Worm (Caenorhabditis elegans) whole organism, L1 larva: ENCODE data around the gene str-125.
A peak's percentile ranks its signal among the peaks of the same experiment; 100 is the strongest.

Experiments
- C16A3.4 ChIP-seq: fragments of 150-350 bp; optimal IDR thresholded peaks from 2 replicates; lab custom pipeline; 2014; ENCODE audit warnings: missing biosample characterization, missing genetic modification characterization
- ama-1 ChIP-seq: fragments of 150-350 bp; optimal IDR thresholded peaks from 2 replicates; lab custom pipeline; 2014
- ceh-63 ChIP-seq: fragments of 200-800 bp; sonication (Bioruptor generic); optimal IDR thresholded peaks from 2 replicates; lab custom pipeline; 2018; ENCODE audit warnings: mild to moderate bottlenecking, missing genetic modification characterization, missing compliant biosample characterization
- ceh-88 ChIP-seq: fragments of 200-800 bp; sonication (Bioruptor generic); IDR thresholded peaks from 2 replicates; pipeline ENCODE4 v1.3.6; 2022; ENCODE audit warnings: missing genetic modification characterization, missing compliant biosample characterization
- dsc-1 ChIP-seq: sonication (generic microtip); optimal IDR thresholded peaks from 2 replicates; lab custom pipeline; 2016; ENCODE audit warnings: mild to moderate bottlenecking, missing genetic modification characterization, missing compliant biosample characterization
- efl-1 ChIP-seq, 4 experiments: fragments of 150-350 bp; optimal IDR thresholded peaks in 3 of 4; peaks in 1 of 4; 1 replicate in 1 of 4; 2 replicates in 3 of 4; lab custom pipeline; 2014; ENCODE audit warnings: missing biosample characterization in 2 of 4, missing genetic modification characterization in 2 of 4, missing genetic modification reagents in 2 of 4
- efl-3 ChIP-seq: fragments of 200-800 bp; sonication (Bioruptor generic); optimal IDR thresholded peaks from 2 replicates; lab custom pipeline; 2018; ENCODE audit warnings: mild to moderate bottlenecking, missing genetic modification characterization, missing compliant biosample characterization
- egl-13 ChIP-seq: sonication (generic microtip); optimal IDR thresholded peaks from 2 replicates; lab custom pipeline; 2016; ENCODE audit warnings: missing genotype, missing genetic modification reagents, missing genetic modification characterization, missing compliant biosample characterization
- elt-2 ChIP-seq: sonication (generic microtip); optimal IDR thresholded peaks from 2 replicates; lab custom pipeline; 2016; ENCODE audit warnings: missing genetic modification characterization, mild to moderate bottlenecking, inconsistent platforms, missing compliant biosample characterization, missing genetic modification reagents
- fkh-4 ChIP-seq: sonication (generic microtip); optimal IDR thresholded peaks from 2 replicates; lab custom pipeline; 2016; ENCODE audit warnings: missing compliant biosample characterization, missing genetic modification characterization, borderline replicate concordance
- hlh-4 ChIP-seq: sonication (generic microtip); optimal IDR thresholded peaks from 2 replicates; lab custom pipeline; 2016; ENCODE audit warnings: mild to moderate bottlenecking, missing genetic modification characterization, missing compliant biosample characterization
- lin-13 ChIP-seq: fragments of 150-350 bp; optimal IDR thresholded peaks from 2 replicates; lab custom pipeline; 2014; ENCODE audit warnings: missing biosample characterization, missing genetic modification reagents, missing genetic modification characterization
- lin-15B ChIP-seq: fragments of 150-350 bp; sonication (generic microtip); optimal IDR thresholded peaks from 3 replicates; lab custom pipeline; 2014; ENCODE audit warnings: missing biosample characterization, missing genetic modification characterization
- lin-35 ChIP-seq, 2 experiments: fragments of 150-350 bp; optimal IDR thresholded peaks; 2 replicates each; lab custom pipeline; 2014; ENCODE audit warnings: missing biosample characterization in 2 of 2, missing genetic modification characterization in 2 of 2, missing genetic modification reagents in 2 of 2
- lin-39 ChIP-seq: fragments of 150-350 bp; optimal IDR thresholded peaks from 2 replicates; lab custom pipeline; 2014; ENCODE audit warnings: missing biosample characterization, missing genetic modification reagents, missing genetic modification characterization
- mab-9 ChIP-seq: fragments of 200-800 bp; sonication (Bioruptor generic); IDR thresholded peaks from 2 replicates; pipeline ENCODE4 v1.3.6; 2022; ENCODE audit warnings: missing genetic modification reagents, missing genetic modification characterization, missing compliant biosample characterization
- mep-1 ChIP-seq: fragments of 150-350 bp; optimal IDR thresholded peaks from 2 replicates; lab custom pipeline; 2014; ENCODE audit warnings: missing biosample characterization, missing genetic modification characterization
- nhr-19 ChIP-seq: fragments of 200-800 bp; sonication (Bioruptor generic); conservative IDR thresholded peaks from 2 replicates; pipeline ENCODE4 v1.3.6; 2022; ENCODE audit warnings: missing genetic modification characterization, missing compliant biosample characterization
- nhr-20 ChIP-seq: sonication (generic microtip); optimal IDR thresholded peaks from 2 replicates; lab custom pipeline; 2016; ENCODE audit warnings: mild to moderate bottlenecking, missing genetic modification characterization, missing compliant biosample characterization
- nhr-28 ChIP-seq: fragments of 150-350 bp; optimal IDR thresholded peaks from 2 replicates; lab custom pipeline; 2014; ENCODE audit warnings: missing biosample characterization, missing genetic modification characterization
- nhr-47 ChIP-seq: sonication (generic microtip); optimal IDR thresholded peaks from 2 replicates; lab custom pipeline; 2016; ENCODE audit warnings: mild to moderate bottlenecking, missing genetic modification characterization, moderate library complexity, missing compliant biosample characterization
- nhr-71 ChIP-seq: sonication (generic microtip); optimal IDR thresholded peaks from 2 replicates; lab custom pipeline; 2016; ENCODE audit warnings: mild to moderate bottlenecking, missing genetic modification characterization, moderate library complexity, missing compliant biosample characterization
- nhr-76 ChIP-seq: sonication (generic microtip); optimal IDR thresholded peaks from 2 replicates; lab custom pipeline; 2017; ENCODE audit warnings: missing biosample characterization, missing genetic modification characterization
- snpc-4 ChIP-seq: fragments of 150-350 bp; optimal IDR thresholded peaks from 2 replicates; lab custom pipeline; 2014; ENCODE audit warnings: missing biosample characterization, missing genetic modification characterization
- snu-23 ChIP-seq: sonication (generic microtip); optimal IDR thresholded peaks from 2 replicates; lab custom pipeline; 2016; ENCODE audit warnings: missing genetic modification characterization, missing compliant biosample characterization
- sox-4 ChIP-seq: sonication (generic microtip); optimal IDR thresholded peaks from 2 replicates; lab custom pipeline; 2016; ENCODE audit warnings: missing genetic modification characterization, missing compliant biosample characterization
- sup-37 ChIP-seq: fragments of 200-800 bp; sonication (Bioruptor generic); optimal IDR thresholded peaks from 2 replicates; lab custom pipeline; 2018; ENCODE audit warnings: mild to moderate bottlenecking, missing genetic modification characterization, missing compliant biosample characterization
- tbx-2 ChIP-seq: sonication (generic microtip); optimal IDR thresholded peaks from 2 replicates; lab custom pipeline; 2016; ENCODE audit warnings: missing genetic modification characterization, missing compliant biosample characterization
- unc-130 ChIP-seq: fragments of 150-350 bp; optimal IDR thresholded peaks from 2 replicates; lab custom pipeline; 2017; ENCODE audit warnings: missing biosample characterization, missing genetic modification characterization, inconsistent platforms
- unc-30 ChIP-seq: sonication (generic microtip); optimal IDR thresholded peaks from 2 replicates; lab custom pipeline; 2017; ENCODE audit warnings: missing biosample characterization, missing genetic modification characterization
- ztf-11 ChIP-seq, 2 experiments: sonication (generic microtip); optimal IDR thresholded peaks; 2 replicates each; lab custom pipeline; 2016 to 2017; ENCODE audit warnings: missing genetic modification characterization in 2 of 2, missing biosample characterization in 1 of 2, missing compliant biosample characterization in 1 of 2

The str-125 gene

ce11 chrV:17094568-17094967 is 18.8 kb upstream of the str-125 start:
- TF ChIP-seq sox-4 (no peak), sup-37 (GFP tag; lab: Kevin White, UChicago) (no peak), ztf-11 (tag; optimal IDR thresholded peaks at IDR 0.05; lab: Kevin White, UChicago) (no peak), lin-15B (tag; lab: Kevin White, UChicago) (no peak), lin-39 (tag; lab: Kevin White, UChicago) (no peak), tbx-2 (tag; lab: Kevin White, UChicago) (no peak), nhr-19 (no peak), ama-1 (lab: Kevin White, UChicago) (no peak)

ce11 chrV:17092262-17092661 is 16.5 kb upstream of the str-125 start, which contains the start of gene ZK218.1:
Gene ZK218.1, plus strand, starts transcription at chrV:17092562.
- TF ChIP-seq lin-35 (GFP tag; optimal IDR thresholded peaks at IDR 0.05; lab: Kevin White, UChicago) (no peak), efl-1 (optimal IDR thresholded peaks at IDR 0.05; lab: Kevin White, UChicago) (no peak), efl-1 (GFP tag; optimal IDR thresholded peaks at IDR 0.05 in 1 of 2; lab: Kevin White, UChicago) (peak in 1 of 2 experiments; percentile 35), ztf-11 (tag; optimal IDR thresholded peaks at IDR 0.05; lab: Kevin White, UChicago) (no peak), elt-2 (tag; lab: Kevin White, UChicago) (no peak), lin-13 (GFP tag; lab: Kevin White, UChicago) (no peak), hlh-4 (tag; lab: Kevin White, UChicago) (no peak), mep-1 (tag; lab: Kevin White, UChicago) (no peak)

- TF ChIP-seq efl-3 (GFP tag; lab: Kevin White, UChicago) (no peak), elt-2 (tag; lab: Kevin White, UChicago) (peak; percentile 74)
- TF ChIP-seq, all 84 proteins: peak for 1
These were observed 14.2 kb upstream of the str-125 start, which contains the start of gene srh-237 for ce11 chrV:17089931-17090429. Gene srh-237, plus strand, starts transcription at chrV:17090379.

ce11 chrV:17089342-17089741 is 13.5 kb upstream of the str-125 start, which contains the start of gene T05E12.6:
Gene T05E12.6, minus strand, starts transcription at chrV:17089442.
- TF ChIP-seq ceh-63 (no peak), elt-2 (tag; lab: Kevin White, UChicago) (no peak), nhr-76 (no peak), egl-13 (no peak), lin-13 (GFP tag; lab: Kevin White, UChicago) (no peak), unc-30 (tag; lab: Kevin White, UChicago) (no peak), hlh-4 (tag; lab: Kevin White, UChicago) (no peak)
- TF ChIP-seq, all 84 proteins: peak for 0

- TF ChIP-seq efl-1 (optimal IDR thresholded peaks at IDR 0.05; lab: Kevin White, UChicago) (no peak), efl-1 (GFP tag; optimal IDR thresholded peaks at IDR 0.05 in 1 of 2; lab: Kevin White, UChicago) (no peak), snpc-4 (tag; lab: Kevin White, UChicago) (no peak)
These were observed 6.9 kb upstream of the str-125 start, which contains the start of gene T05E12.9 for ce11 chrV:17082718-17083117. Gene T05E12.9, minus strand, starts transcription at chrV:17082818.

- TF ChIP-seq nhr-20 (tag; lab: Kevin White, UChicago) (no peak), mab-9 (GFP tag; lab: Robert Waterston, UW) (no peak), nhr-28 (tag; lab: Kevin White, UChicago) (no peak), nhr-47 (tag; lab: Kevin White, UChicago) (no peak), lin-13 (GFP tag; lab: Kevin White, UChicago) (no peak), sup-37 (GFP tag; lab: Kevin White, UChicago) (no peak), nhr-71 (no peak), mep-1 (tag; lab: Kevin White, UChicago) (no peak), C16A3.4 (tag; lab: Kevin White, UChicago) (no peak), ama-1 (lab: Kevin White, UChicago) (no peak), fkh-4 (tag; lab: Kevin White, UChicago) (no peak), ceh-88 (GFP tag; lab: Robert Waterston, UW) (no peak), snu-23 (no peak), unc-130 (tag; lab: Kevin White, UChicago) (no peak), dsc-1 (tag; lab: Kevin White, UChicago) (no peak)
These were observed 4.0 kb upstream of the str-125 start, which contains the start of gene srw-20 for ce11 chrV:17079795-17080194. Gene srw-20, minus strand, starts transcription at chrV:17079895.
